Worm (Caenorhabditis elegans) whole organism, young adult: ENCODE data around the gene T25B9.11.

ENCODE experiments used
- F57C9.4 ChIP-seq: sonication (generic microtip); optimal IDR thresholded peaks from 2 replicates; lab custom pipeline; 2017; ENCODE audit warnings: mild to moderate bottlenecking, missing genetic modification characterization, missing compliant biosample characterization
- Y53G8AR.9 ChIP-seq: fragments of 200-800 bp; sonication (Bioruptor generic); conservative IDR thresholded peaks from 2 replicates; pipeline ENCODE4 v1.3.6; 2022; ENCODE audit warnings: missing genetic modification reagents, missing genetic modification characterization, missing compliant biosample characterization
- ccch-3 ChIP-seq: fragments of 200-800 bp; sonication (Bioruptor generic); optimal IDR thresholded peaks from 2 replicates; lab custom pipeline; 2018; ENCODE audit warnings: mild to moderate bottlenecking, missing genetic modification characterization, missing compliant biosample characterization
- cebp-1 ChIP-seq, 2 experiments: fragments of 200-800 bp in 1 of 2; sonication (Bioruptor generic) in 1 of 2; sonication (generic microtip) in 1 of 2; IDR thresholded peaks in 1 of 2; optimal IDR thresholded peaks in 1 of 2; 2 replicates each; pipeline versions ENCODE4 v1.3.6 to Lab custom; 2017 to 2022; ENCODE audit warnings: missing compliant biosample characterization in 2 of 2, missing genetic modification characterization in 2 of 2, mild to moderate bottlenecking in 1 of 2, missing genetic modification reagents in 1 of 2, moderate library complexity in 1 of 2
- hlh-12 ChIP-seq: sonication (generic microtip); optimal IDR thresholded peaks from 2 replicates; lab custom pipeline; 2016; ENCODE audit warnings: missing genetic modification characterization, missing compliant biosample characterization
- hsf-1 ChIP-seq: fragments of 200-800 bp; sonication (Bioruptor generic); IDR thresholded peaks from 2 replicates; pipeline ENCODE4 v1.3.6; 2022; ENCODE audit warnings: missing genetic modification reagents, missing genetic modification characterization, missing compliant biosample characterization
- sea-2 ChIP-seq: fragments of 200-800 bp; sonication (Bioruptor generic); IDR thresholded peaks from 2 replicates; pipeline ENCODE4 v1.3.6; 2022; ENCODE audit warnings: missing genetic modification characterization, missing compliant biosample characterization
- snpc-4 ChIP-seq, 5 experiments: fragments of 150-350 bp in 1 of 5; sonication (generic microtip) in 4 of 5; optimal IDR thresholded peaks; 2 replicates each; lab custom pipeline; 2014 to 2018; ENCODE audit warnings: missing genetic modification characterization in 5 of 5, missing biosample characterization in 3 of 5, antibody characterized with exemption in 2 of 5, mild to moderate bottlenecking in 2 of 5, missing compliant biosample characterization in 2 of 5, missing genotype in 2 of 5, moderate library complexity in 2 of 5, missing genetic modification reagents in 1 of 5
- tbp1 ChIP-seq: fragments of 200-800 bp; sonication (Bioruptor generic); optimal IDR thresholded peaks from 2 replicates; lab custom pipeline; 2018; ENCODE audit warnings: mild to moderate bottlenecking, missing genetic modification characterization, missing compliant biosample characterization
- unc-62 ChIP-seq: fragments of 150-350 bp; optimal IDR thresholded peaks from 2 replicates; lab custom pipeline; 2014; ENCODE audit warnings: missing biosample characterization, missing genetic modification reagents, missing genetic modification characterization
- zfh-2 ChIP-seq: fragments of 200-800 bp; sonication (Bioruptor generic); conservative IDR thresholded peaks from 2 replicates; pipeline ENCODE4 v1.3.6; 2022; ENCODE audit warnings: missing genetic modification reagents, missing genetic modification characterization, missing compliant biosample characterization

DNA sequence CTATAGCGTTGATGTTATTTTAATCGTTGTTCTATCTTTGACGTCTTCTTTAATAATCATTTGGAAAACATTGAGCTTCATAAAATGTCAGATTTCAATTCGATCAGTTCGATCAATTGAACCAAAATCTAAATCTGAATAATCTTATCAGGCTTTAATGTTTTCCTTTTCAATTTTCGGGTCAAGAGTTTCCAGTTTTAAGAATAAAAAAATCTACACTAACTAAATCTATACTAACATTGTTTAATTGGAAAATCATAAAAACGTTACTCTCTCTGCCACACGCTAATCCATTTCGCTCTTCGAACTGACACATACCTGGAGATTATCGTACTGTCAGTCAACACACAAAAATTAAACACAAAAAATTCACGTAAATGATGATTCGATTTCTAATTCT, at the start of gene T25B9.11:
- TF ChIP-seq hlh-12 (no peak), unc-62 (no peak), cebp-1 (GFP tag; IDR thresholded peaks at IDR 0.05; lab: Robert Waterston, UW) (no peak), cebp-1 (tag; optimal IDR thresholded peaks at IDR 0.05; lab: Kevin White, UChicago) (no peak), sea-2 (no peak), F57C9.4 (tag; lab: Kevin White, UChicago) (no peak), ccch-3 (GFP tag; lab: Kevin White, UChicago) (no peak), hsf-1 (GFP tag; lab: Robert Waterston, UW) (no peak), tbp1 (GFP tag; lab: Kevin White, UChicago) (no peak), zfh-2 (GFP tag; lab: Robert Waterston, UW) (no peak), snpc-4 (GFP tag; optimal IDR thresholded peaks at IDR 0.05; lab: Kevin White, UChicago) (no peak), snpc-4 (tag; optimal IDR thresholded peaks at IDR 0.05; lab: Kevin White, UChicago) (no peak), Y53G8AR.9 (no peak)
